Worm (Caenorhabditis elegans): ENCODE measurements around the gene Y41C4A.22.

The Y41C4A.22 gene

ce11 chrIII:11694975-11695374, at the start of gene Y41C4A.22:
Gene Y41C4A.22 (plus strand): TSS chrIII:11695275.
- no peak for TF ChIP-seq ets-7 (tag; optimal IDR thresholded peaks at IDR 0.05)
- no peak for TF ChIP-seq scrt-1 (GFP tag; IDR thresholded peaks at IDR 0.05)
- no peak for TF ChIP-seq hmbx-1 (tag; optimal IDR thresholded peaks at IDR 0.05)
- no peak for TF ChIP-seq tbx-37 (GFP tag; conservative IDR thresholded peaks at IDR 0.05)

DNA sequence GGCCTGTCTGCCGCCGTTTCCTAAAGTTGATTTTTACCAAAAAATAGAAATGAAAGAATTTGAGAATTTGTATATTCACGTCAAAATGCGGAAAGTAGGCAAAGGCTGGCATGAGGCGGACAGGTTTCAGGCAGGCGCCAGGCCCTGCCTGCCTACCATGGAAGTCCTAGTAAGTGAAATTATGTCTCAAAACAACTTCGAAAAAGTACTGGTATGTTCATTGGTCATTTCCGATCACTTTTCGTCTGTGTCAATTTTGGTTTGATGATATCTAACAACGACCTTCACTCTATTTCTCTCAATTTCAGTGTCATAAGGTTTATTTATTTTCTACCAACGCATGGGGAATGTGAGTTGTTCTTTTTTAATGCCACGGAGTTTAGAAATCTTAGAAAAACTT, 44.9 kb upstream of the Y41C4A.22 start, which contains the start of gene faah-6:
TSS of gene faah-6 (plus strand) at position 301 of the 400 bp plus-strand sequence.
- no peak for TF ChIP-seq hmbx-1 (tag; optimal IDR thresholded peaks at IDR 0.05)

ce11 chrIII:11651430-11651829, 43.6 kb upstream of the Y41C4A.22 start:
- no peak for TF ChIP-seq scrt-1 (GFP tag; IDR thresholded peaks at IDR 0.05)
- TF ChIP-seq tbx-37 (GFP tag; conservative IDR thresholded peaks at IDR 0.05), result no peak
- no peak for TF ChIP-seq hmbx-1 (tag; optimal IDR thresholded peaks at IDR 0.05)
- no peak for TF ChIP-seq pes-1 (GFP tag; IDR thresholded peaks at IDR 0.05)
- TF ChIP-seq aly-1 (tag; optimal IDR thresholded peaks at IDR 0.05), result no peak
- TF ChIP-seq tra-4 (tag; optimal IDR thresholded peaks at IDR 0.05), result no peak
- no peak for TF ChIP-seq ceh-36 (tag; optimal IDR thresholded peaks at IDR 0.05)
- no peak for TF ChIP-seq ets-7 (tag; optimal IDR thresholded peaks at IDR 0.05)
- no peak for TF ChIP-seq hnd-1 (tag; optimal IDR thresholded peaks at IDR 0.05)

DNA sequence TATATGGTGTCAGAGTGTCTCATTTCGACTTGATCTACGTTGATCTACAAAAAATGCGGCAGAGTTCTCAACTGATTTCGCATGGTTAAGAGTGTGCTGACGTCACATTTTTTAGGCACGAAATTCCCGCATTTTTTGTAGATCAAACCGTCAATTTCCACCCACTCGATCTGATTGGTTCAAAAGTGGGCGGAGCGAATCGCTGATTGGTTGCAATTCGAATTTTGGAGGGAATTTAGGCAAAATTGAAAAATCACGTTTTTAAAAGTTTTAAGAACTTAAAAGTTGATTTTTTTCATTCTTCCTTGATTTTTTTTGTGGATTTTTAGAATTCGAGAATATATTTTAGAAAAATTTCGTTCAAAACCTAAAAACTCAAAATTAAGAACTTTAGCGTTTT, 38.7 kb upstream of the Y41C4A.22 start:
- TF ChIP-seq tbx-11 (GFP tag; IDR thresholded peaks at IDR 0.05), result no peak
- TF ChIP-seq aly-1 (tag; optimal IDR thresholded peaks at IDR 0.05), result no peak
- TF ChIP-seq ceh-13 (GFP tag; optimal IDR thresholded peaks at IDR 0.05), result no peak

DNA sequence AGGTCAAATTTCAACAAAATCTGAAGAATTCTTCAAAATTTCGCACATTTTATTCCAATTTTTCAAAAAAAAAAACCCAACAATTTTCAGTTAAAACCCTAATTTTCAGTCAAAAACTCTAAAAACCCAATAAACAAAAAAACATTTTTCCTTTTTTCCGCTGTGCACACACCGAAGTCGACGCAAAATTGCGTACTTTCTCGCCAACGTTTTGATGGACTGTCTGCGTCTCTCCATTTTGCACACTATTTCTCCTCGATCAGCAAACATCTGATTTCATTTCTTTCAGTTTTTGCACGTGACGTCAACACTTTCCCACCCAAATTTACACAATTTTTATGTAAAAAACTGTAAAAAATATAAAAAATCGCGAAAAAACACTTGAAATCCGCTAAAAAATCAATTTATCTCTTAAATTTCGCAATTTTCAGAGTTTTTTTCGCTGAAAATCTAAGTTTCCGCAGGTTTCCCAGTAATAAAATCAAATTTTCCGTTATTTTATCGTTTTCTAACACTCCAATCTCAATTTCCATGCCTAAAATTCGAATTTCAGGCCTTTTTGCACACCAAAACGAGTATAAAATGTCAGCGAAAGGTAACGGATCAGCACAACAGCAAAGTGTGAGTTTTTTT, 37.8 kb upstream of the Y41C4A.22 start, which contains the start of gene crh-1:
TSS of gene crh-1 (plus strand) at position 583 of the 633 bp plus-strand sequence.
- no peak for TF ChIP-seq aly-1 (tag; optimal IDR thresholded peaks at IDR 0.05)
- TF ChIP-seq hnd-1 (tag; optimal IDR thresholded peaks at IDR 0.05), result no peak
- no peak for TF ChIP-seq ets-7 (tag; optimal IDR thresholded peaks at IDR 0.05)
- TF ChIP-seq hmbx-1 (tag; optimal IDR thresholded peaks at IDR 0.05), result no peak
- TF ChIP-seq flt-1 (GFP tag; IDR thresholded peaks at IDR 0.05), result no peak
- TF ChIP-seq F13C5.2 (tag; optimal IDR thresholded peaks at IDR 0.05), result no peak
- no peak for TF ChIP-seq ceh-36 (tag; optimal IDR thresholded peaks at IDR 0.05)
- TF ChIP-seq ama-1 (optimal IDR thresholded peaks at IDR 0.05), result no peak
- TF ChIP-seq ceh-13 (GFP tag; optimal IDR thresholded peaks at IDR 0.05), result no peak
- no peak for TF ChIP-seq tbx-11 (GFP tag; IDR thresholded peaks at IDR 0.05)
- TF ChIP-seq scrt-1 (GFP tag; IDR thresholded peaks at IDR 0.05), result no peak
- TF ChIP-seq tbx-37 (GFP tag; conservative IDR thresholded peaks at IDR 0.05), result no peak
- TF ChIP-seq B0310.2 (tag; optimal IDR thresholded peaks at IDR 0.05), result no peak
- no peak for TF ChIP-seq pes-1 (GFP tag; IDR thresholded peaks at IDR 0.05)
- TF ChIP-seq tra-4 (tag; optimal IDR thresholded peaks at IDR 0.05), result no peak
- TF ChIP-seq hmg-4 (GFP tag; optimal IDR thresholded peaks at IDR 0.05), result no peak

ce11 chrIII:11659804-11660203, 35.3 kb upstream of the Y41C4A.22 start:
- TF ChIP-seq ceh-13 (GFP tag; optimal IDR thresholded peaks at IDR 0.05) (no peak), sea-1 (GFP tag; conservative IDR thresholded peaks at IDR 0.05) (no peak), tra-4 (tag; optimal IDR thresholded peaks at IDR 0.05) (no peak), flt-1 (GFP tag; IDR thresholded peaks at IDR 0.05) (no peak), tbx-11 (GFP tag; IDR thresholded peaks at IDR 0.05) (no peak), aly-1 (tag; optimal IDR thresholded peaks at IDR 0.05) (no peak), ets-7 (tag; optimal IDR thresholded peaks at IDR 0.05) (no peak), hmg-4 (GFP tag; optimal IDR thresholded peaks at IDR 0.05) (no peak), hnd-1 (tag; optimal IDR thresholded peaks at IDR 0.05) (no peak), ceh-36 (tag; optimal IDR thresholded peaks at IDR 0.05) (no peak), tbx-37 (GFP tag; conservative IDR thresholded peaks at IDR 0.05) (no peak), scrt-1 (GFP tag; IDR thresholded peaks at IDR 0.05) (no peak), F13C5.2 (tag; optimal IDR thresholded peaks at IDR 0.05) (no peak), ama-1 (optimal IDR thresholded peaks at IDR 0.05) (no peak), B0310.2 (tag; optimal IDR thresholded peaks at IDR 0.05) (no peak), pes-1 (GFP tag; IDR thresholded peaks at IDR 0.05) (no peak), hmbx-1 (tag; optimal IDR thresholded peaks at IDR 0.05) (no peak)

DNA sequence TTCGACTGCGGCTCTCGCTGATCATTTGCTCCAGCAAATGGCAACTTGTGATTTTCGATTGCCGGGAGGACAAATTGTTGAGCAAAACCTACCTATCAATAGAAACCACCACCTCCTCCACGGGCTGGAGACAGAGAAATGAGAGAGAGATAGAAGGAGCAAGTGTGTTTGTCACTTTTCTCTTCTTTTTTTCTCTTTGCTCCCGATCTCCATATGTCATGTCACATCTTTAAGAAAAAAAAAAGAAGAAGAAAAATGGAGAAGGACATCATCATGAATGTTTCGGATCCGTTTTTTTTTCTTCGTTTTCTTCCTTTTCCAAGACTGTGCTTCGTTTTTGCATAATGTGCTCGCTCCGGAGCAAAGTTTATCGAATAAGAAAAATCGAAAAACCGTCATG, 34.3 kb upstream of the Y41C4A.22 start:
- TF ChIP-seq tra-4 (tag; optimal IDR thresholded peaks at IDR 0.05) (no peak), B0310.2 (tag; optimal IDR thresholded peaks at IDR 0.05) (no peak), hmbx-1 (tag; optimal IDR thresholded peaks at IDR 0.05) (no peak), hnd-1 (tag; optimal IDR thresholded peaks at IDR 0.05) (no peak), tbx-37 (GFP tag; conservative IDR thresholded peaks at IDR 0.05) (no peak), ceh-13 (GFP tag; optimal IDR thresholded peaks at IDR 0.05) (no peak), F13C5.2 (tag; optimal IDR thresholded peaks at IDR 0.05) (no peak), flt-1 (GFP tag; IDR thresholded peaks at IDR 0.05) (no peak), pes-1 (GFP tag; IDR thresholded peaks at IDR 0.05) (no peak), aly-1 (tag; optimal IDR thresholded peaks at IDR 0.05) (no peak), scrt-1 (GFP tag; IDR thresholded peaks at IDR 0.05) (no peak), ama-1 (optimal IDR thresholded peaks at IDR 0.05) (no peak), ets-7 (tag; optimal IDR thresholded peaks at IDR 0.05) (no peak)

DNA sequence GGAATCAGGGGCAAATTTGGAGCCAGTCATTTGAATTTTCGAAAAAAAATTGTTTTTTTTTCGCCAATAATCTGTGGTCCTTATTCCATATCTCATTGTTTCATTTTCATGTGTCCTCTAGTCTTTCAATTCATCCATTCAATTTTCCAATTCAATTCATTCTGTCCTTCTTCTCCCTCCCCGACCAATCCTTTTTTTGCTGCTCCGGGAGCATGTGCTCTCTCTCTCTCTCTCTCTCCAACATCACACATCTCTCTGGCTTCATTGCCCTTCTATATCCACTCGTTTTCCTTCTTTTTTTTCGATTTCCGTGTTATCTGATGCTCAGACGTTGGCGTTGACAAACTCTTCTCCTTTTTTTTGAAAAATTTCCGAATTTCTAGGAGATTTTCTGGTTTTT, 31.7 kb upstream of the Y41C4A.22 start:
- TF ChIP-seq F13C5.2 (tag; optimal IDR thresholded peaks at IDR 0.05) (no peak), ets-7 (tag; optimal IDR thresholded peaks at IDR 0.05) (no peak), aly-1 (tag; optimal IDR thresholded peaks at IDR 0.05) (no peak), ceh-36 (tag; optimal IDR thresholded peaks at IDR 0.05) (no peak), ceh-13 (GFP tag; optimal IDR thresholded peaks at IDR 0.05) (no peak), tbx-37 (GFP tag; conservative IDR thresholded peaks at IDR 0.05) (no peak), B0310.2 (tag; optimal IDR thresholded peaks at IDR 0.05) (no peak), hnd-1 (tag; optimal IDR thresholded peaks at IDR 0.05) (no peak), scrt-1 (GFP tag; IDR thresholded peaks at IDR 0.05) (no peak), tbx-11 (GFP tag; IDR thresholded peaks at IDR 0.05) (no peak), hmg-4 (GFP tag; optimal IDR thresholded peaks at IDR 0.05) (no peak), pes-1 (GFP tag; IDR thresholded peaks at IDR 0.05) (no peak), ama-1 (optimal IDR thresholded peaks at IDR 0.05) (no peak), flt-1 (GFP tag; IDR thresholded peaks at IDR 0.05) (no peak), tra-4 (tag; optimal IDR thresholded peaks at IDR 0.05) (no peak), sea-1 (GFP tag; conservative IDR thresholded peaks at IDR 0.05) (no peak)
